Worm (Caenorhabditis elegans) whole organism, L4 larva: ENCODE measurements around the gene toc-1.

Experiments
- D1046.2 ChIP-seq: fragments of 200-800 bp; sonication (Bioruptor generic); IDR thresholded peaks from 2 replicates; pipeline ENCODE4 v1.3.6; 2022; ENCODE audit warnings: missing genetic modification characterization, missing compliant biosample characterization
- F10B5.3 ChIP-seq: sonication (generic microtip); optimal IDR thresholded peaks from 2 replicates; lab custom pipeline; 2016; ENCODE audit warnings: mild to moderate bottlenecking, missing genetic modification characterization, missing compliant biosample characterization
- F26F4.8 ChIP-seq: fragments of 200-800 bp; sonication (Bioruptor generic); conservative IDR thresholded peaks from 2 replicates; pipeline ENCODE4 v1.3.6; 2022; ENCODE audit warnings: missing genetic modification characterization, missing compliant biosample characterization
- F37D6.2 ChIP-seq: sonication (generic microtip); optimal IDR thresholded peaks from 2 replicates; lab custom pipeline; 2016; ENCODE audit warnings: mild to moderate bottlenecking, missing genetic modification characterization, missing compliant biosample characterization
- T26A8.4 ChIP-seq: fragments of 200-800 bp; sonication (Bioruptor generic); IDR thresholded peaks from 2 replicates; pipeline ENCODE4 v1.3.6; 2022; ENCODE audit warnings: missing genetic modification characterization, missing compliant biosample characterization
- Y48G9A.11 ChIP-seq: fragments of 200-800 bp; sonication (Bioruptor generic); IDR thresholded peaks from 2 replicates; pipeline ENCODE4 v1.3.6; 2022; ENCODE audit warnings: missing genetic modification reagents, missing genetic modification characterization, missing compliant biosample characterization
- Y75B8A.6 ChIP-seq: fragments of 200-800 bp; sonication (Bioruptor generic); IDR thresholded peaks from 2 replicates; pipeline ENCODE4 v1.3.6; 2022; ENCODE audit warnings: missing genetic modification reagents, missing genetic modification characterization, missing compliant biosample characterization
- ZK337.2 ChIP-seq: fragments of 200-800 bp; sonication (Bioruptor generic); IDR thresholded peaks from 2 replicates; pipeline ENCODE4 v1.3.6; 2022; ENCODE audit warnings: missing genetic modification reagents, missing genetic modification characterization, missing compliant biosample characterization
- ZK546.5 ChIP-seq, 2 experiments: sonication (generic microtip); optimal IDR thresholded peaks; 2 replicates each; lab custom pipeline; 2017; ENCODE audit warnings: missing biosample characterization in 2 of 2, missing genetic modification characterization in 2 of 2
- ama-1 ChIP-seq: fragments of 150-350 bp; optimal IDR thresholded peaks from 2 replicates; lab custom pipeline; 2014; ENCODE audit warnings: inconsistent platforms, mixed read lengths
- ceh-20 ChIP-seq: fragments of 200-800 bp; sonication (Bioruptor generic); IDR thresholded peaks from 2 replicates; pipeline ENCODE4 v1.3.6; 2022; ENCODE audit warnings: missing genetic modification reagents, missing genetic modification characterization, missing compliant biosample characterization
- ceh-82 ChIP-seq: sonication (generic microtip); optimal IDR thresholded peaks from 2 replicates; lab custom pipeline; 2017; ENCODE audit warnings: missing biosample characterization, missing genetic modification characterization
- ces-1 ChIP-seq: fragments of 150-350 bp; sonication (generic microtip); optimal IDR thresholded peaks from 4 replicates; lab custom pipeline; 2014; ENCODE audit warnings: missing biosample characterization, missing genetic modification reagents, missing genetic modification characterization
- cey-2 ChIP-seq: sonication (generic microtip); optimal IDR thresholded peaks from 3 replicates; lab custom pipeline; 2017; ENCODE audit warnings: missing genetic modification characterization, mild to moderate bottlenecking, missing compliant biosample characterization, antibody characterized with exemption, borderline replicate concordance; ENCODE audit not compliant: insufficient read depth
- ctbp-1 ChIP-seq: fragments of 200-800 bp; sonication (Bioruptor generic); IDR thresholded peaks from 2 replicates; pipeline ENCODE4 v1.3.6; 2022; ENCODE audit warnings: missing genetic modification reagents, missing genetic modification characterization, missing compliant biosample characterization
- daf-19 ChIP-seq: fragments of 200-800 bp; sonication (Bioruptor generic); conservative IDR thresholded peaks from 2 replicates; pipeline ENCODE4 v1.3.6; 2022; ENCODE audit warnings: missing genetic modification characterization, missing compliant biosample characterization
- daf-8 ChIP-seq: fragments of 200-800 bp; sonication (Bioruptor generic); IDR thresholded peaks from 2 replicates; pipeline ENCODE4 v1.3.6; 2022; ENCODE audit warnings: missing genetic modification characterization, missing compliant biosample characterization
- dmd-6 ChIP-seq: fragments of 200-800 bp; sonication (Bioruptor generic); IDR thresholded peaks from 2 replicates; pipeline ENCODE4 v1.3.6; 2022; ENCODE audit warnings: missing genetic modification reagents, missing genetic modification characterization, missing compliant biosample characterization
- dpl-1 ChIP-seq: fragments of 150-350 bp; optimal IDR thresholded peaks from 2 replicates; lab custom pipeline; 2014; ENCODE audit warnings: missing biosample characterization, missing genetic modification reagents, missing genetic modification characterization
- dve-1 ChIP-seq: sonication (generic microtip); optimal IDR thresholded peaks from 2 replicates; lab custom pipeline; 2017; ENCODE audit warnings: antibody characterized with exemption, mild to moderate bottlenecking, missing genetic modification characterization, missing compliant biosample characterization; ENCODE audit not compliant: insufficient read depth
- fkh-10 ChIP-seq: fragments of 150-350 bp; optimal IDR thresholded peaks from 2 replicates; lab custom pipeline; 2014; ENCODE audit warnings: missing biosample characterization, missing genetic modification reagents, missing genetic modification characterization
- hlh-11 ChIP-seq: fragments of 200-800 bp; sonication (Bioruptor generic); optimal IDR thresholded peaks from 2 replicates; lab custom pipeline; 2018; ENCODE audit warnings: mild to moderate bottlenecking, missing genetic modification characterization, missing compliant biosample characterization
- hlh-30 ChIP-seq: sonication (generic microtip); optimal IDR thresholded peaks from 2 replicates; lab custom pipeline; 2017; ENCODE audit warnings: antibody characterized with exemption, mild to moderate bottlenecking, missing genetic modification characterization, missing compliant biosample characterization; ENCODE audit not compliant: insufficient read depth
- hmg-1.1 ChIP-seq: fragments of 200-800 bp; sonication (Bioruptor generic); IDR thresholded peaks from 2 replicates; pipeline ENCODE4 v1.3.6; 2022; ENCODE audit warnings: missing genetic modification reagents, missing genetic modification characterization, missing compliant biosample characterization
- lin-29 ChIP-seq: fragments of 200-800 bp; sonication (Bioruptor generic); IDR thresholded peaks from 2 replicates; pipeline ENCODE4 v1.3.6; 2022; ENCODE audit warnings: missing genetic modification reagents, missing genetic modification characterization, missing compliant biosample characterization
- lin-38 ChIP-seq: fragments of 200-800 bp; sonication (Bioruptor generic); IDR thresholded peaks from 2 replicates; pipeline ENCODE4 v1.3.6; 2022; ENCODE audit warnings: missing genetic modification reagents, missing genetic modification characterization, missing compliant biosample characterization
- lin-39 ChIP-seq: fragments of 150-350 bp; optimal IDR thresholded peaks from 2 replicates; lab custom pipeline; 2014; ENCODE audit warnings: missing biosample characterization, missing genetic modification reagents, missing genetic modification characterization
- lir-3 ChIP-seq: sonication (generic microtip); optimal IDR thresholded peaks from 2 replicates; lab custom pipeline; 2016; ENCODE audit warnings: mild to moderate bottlenecking, missing genetic modification characterization, missing compliant biosample characterization
- mdl-1 ChIP-seq, 2 experiments: fragments of 150-350 bp in 1 of 2; sonication (generic microtip) in 1 of 2; optimal IDR thresholded peaks; 2 replicates each; lab custom pipeline; 2014 to 2017; ENCODE audit warnings: missing biosample characterization in 2 of 2, missing genetic modification characterization in 2 of 2
- mdt-29 ChIP-seq: fragments of 200-800 bp; sonication (Bioruptor generic); IDR thresholded peaks from 2 replicates; pipeline ENCODE4 v1.3.6; 2022; ENCODE audit warnings: missing genetic modification reagents, missing genetic modification characterization, missing compliant biosample characterization
- mep-1 ChIP-seq: fragments of 150-350 bp; sonication (generic microtip); optimal IDR thresholded peaks from 3 replicates; lab custom pipeline; 2014; ENCODE audit warnings: missing biosample characterization, missing genetic modification characterization
- mes-2 ChIP-seq: sonication (generic microtip); optimal IDR thresholded peaks from 2 replicates; lab custom pipeline; 2016; ENCODE audit warnings: missing genotype, mild to moderate bottlenecking, missing genetic modification characterization, missing compliant biosample characterization; ENCODE audit not compliant: poor library complexity, severe bottlenecking
- mxl-2 ChIP-seq: fragments of 200-800 bp; sonication (Bioruptor generic); conservative IDR thresholded peaks from 2 replicates; pipeline ENCODE4 v1.3.6; 2022; ENCODE audit warnings: missing genetic modification reagents, missing genetic modification characterization, missing compliant biosample characterization
- nhr-11 ChIP-seq: fragments of 150-350 bp; optimal IDR thresholded peaks from 2 replicates; lab custom pipeline; 2014; ENCODE audit warnings: missing biosample characterization, missing genetic modification characterization
- nhr-237 ChIP-seq: sonication (generic microtip); optimal IDR thresholded peaks from 2 replicates; lab custom pipeline; 2017; ENCODE audit warnings: missing biosample characterization, missing genetic modification characterization
- nhr-41 ChIP-seq: fragments of 200-800 bp; sonication (Bioruptor generic); IDR thresholded peaks from 2 replicates; pipeline ENCODE4 v1.3.6; 2022; ENCODE audit warnings: missing genetic modification reagents, missing genetic modification characterization, missing compliant biosample characterization
- nhr-48 ChIP-seq: sonication (generic microtip); optimal IDR thresholded peaks from 2 replicates; lab custom pipeline; 2016; ENCODE audit warnings: mild to moderate bottlenecking, missing genetic modification characterization, missing compliant biosample characterization
- nhr-6 ChIP-seq: fragments of 150-350 bp; optimal IDR thresholded peaks from 2 replicates; lab custom pipeline; 2014; ENCODE audit warnings: missing biosample characterization, missing genetic modification characterization
- nhr-76 ChIP-seq: fragments of 150-350 bp; optimal IDR thresholded peaks from 2 replicates; lab custom pipeline; 2014; ENCODE audit warnings: missing biosample characterization, missing genetic modification characterization
- php-3 ChIP-seq: fragments of 200-800 bp; sonication (Bioruptor generic); IDR thresholded peaks from 2 replicates; pipeline ENCODE4 v1.3.6; 2022; ENCODE audit warnings: missing genetic modification reagents, missing genetic modification characterization, missing compliant biosample characterization
- pqm-1 ChIP-seq: sonication (generic microtip); optimal IDR thresholded peaks from 2 replicates; lab custom pipeline; 2017; ENCODE audit warnings: missing biosample characterization, missing genetic modification characterization
- rbr-2 ChIP-seq: sonication (generic microtip); optimal IDR thresholded peaks from 2 replicates; lab custom pipeline; 2016; ENCODE audit warnings: missing genotype, missing genetic modification characterization, missing compliant biosample characterization
- saeg-2 ChIP-seq: fragments of 200-800 bp; sonication (Bioruptor generic); IDR thresholded peaks from 2 replicates; pipeline ENCODE4 v1.3.6; 2022; ENCODE audit warnings: missing genetic modification reagents, missing genetic modification characterization, missing compliant biosample characterization
- skn-1 ChIP-seq: fragments of 150-350 bp; optimal IDR thresholded peaks from 2 replicates; lab custom pipeline; 2014; ENCODE audit warnings: missing biosample characterization, missing genetic modification characterization
- spr-1 ChIP-seq: sonication (generic microtip); optimal IDR thresholded peaks from 2 replicates; lab custom pipeline; 2016; ENCODE audit warnings: mild to moderate bottlenecking, missing genetic modification characterization, missing compliant biosample characterization
- tag-97 ChIP-seq: fragments of 200-800 bp; sonication (Bioruptor generic); IDR thresholded peaks from 2 replicates; pipeline ENCODE4 v1.3.6; 2022; ENCODE audit warnings: missing genetic modification characterization, missing compliant biosample characterization
- unc-130 ChIP-seq: sonication (generic microtip); optimal IDR thresholded peaks from 2 replicates; lab custom pipeline; 2016; ENCODE audit warnings: missing genetic modification reagents, missing genetic modification characterization, missing compliant biosample characterization
- unc-62 ChIP-seq, 3 experiments: fragments of 150-350 bp in 1 of 3; sonication (generic microtip); optimal IDR thresholded peaks in 2 of 3; peaks in 1 of 3; 1 replicate in 1 of 3; 2 replicates in 2 of 3; lab custom pipeline; 2014 to 2017; ENCODE audit warnings: missing biosample characterization in 3 of 3, missing genetic modification characterization in 3 of 3, missing genetic modification reagents in 3 of 3, missing genotype in 1 of 3
- zfp-3 ChIP-seq: fragments of 200-800 bp; sonication (Bioruptor generic); conservative IDR thresholded peaks from 2 replicates; pipeline ENCODE4 v1.3.6; 2022; ENCODE audit warnings: missing genetic modification reagents, missing genetic modification characterization, missing compliant biosample characterization
- ztf-7 ChIP-seq: fragments of 150-350 bp; optimal IDR thresholded peaks from 2 replicates; lab custom pipeline; 2014; ENCODE audit warnings: missing biosample characterization, missing genetic modification characterization

The toc-1 gene

ce11 chrIII:5305725-5306124 is 30.7 kb downstream of the toc-1 start (continued):
- TF ChIP-seq ama-1 (no peak), nhr-41 (GFP tag; lab: Robert Waterston, UW) (peak; percentile 96), lin-39 (no peak), ceh-20 (peak; percentile 68; the same call in 1 of the 2 replicates), nhr-6 (no peak), Y48G9A.11 (GFP tag; lab: Robert Waterston, UW) (peak; percentile 90), unc-130 (GFP tag; lab: Kevin White, UChicago) (peak; percentile 79), T26A8.4 (GFP tag; lab: Robert Waterston, UW) (peak; percentile 91), lin-38 (GFP tag; lab: Robert Waterston, UW) (peak; percentile 86), dpl-1 (GFP tag; lab: Kevin White, UChicago) (peak; percentile 50), pqm-1 (tag; lab: Kevin White, UChicago) (no peak), ztf-7 (tag; lab: Kevin White, UChicago) (peak; percentile 63), php-3 (GFP tag; lab: Robert Waterston, UW) (peak; percentile 75), ceh-82 (tag; lab: Kevin White, UChicago) (no peak), fkh-10 (GFP tag; lab: Kevin White, UChicago) (peak; percentile 5), rbr-2 (tag; lab: Kevin White, UChicago) (peak; percentile 69), mes-2 (tag; lab: Kevin White, UChicago) (peak; percentile 81), hlh-11 (tag; lab: Kevin White, UChicago) (no peak), daf-8 (0 out of 2 replicates have a peak, but pooled peaks have one; percentile 65), nhr-11 (tag; lab: Kevin White, UChicago) (peak; percentile 20), ZK337.2 (peak; percentile 84), F37D6.2 (tag; lab: Kevin White, UChicago) (peak; percentile 18), dmd-6 (peak; percentile 66), saeg-2 (GFP tag; lab: Robert Waterston, UW) (0 out of 2 replicates have a peak, but pooled peaks have one; percentile 72), F10B5.3 (peak; percentile 59), mdl-1 (tag; optimal IDR thresholded peaks at IDR 0.05; lab: Kevin White, UChicago) (no peak), hlh-30 (peak; percentile 49), D1046.2 (GFP tag; lab: Robert Waterston, UW) (peak; percentile 91), nhr-76 (tag; lab: Kevin White, UChicago) (no peak), lir-3 (peak; percentile 81), nhr-237 (tag; lab: Kevin White, UChicago) (no peak), mep-1 (tag; lab: Kevin White, UChicago) (peak; percentile 61), zfp-3 (GFP tag; lab: Robert Waterston, UW) (0 out of 2 replicates have a peak, but pooled peaks have one; percentile 40), mdt-29 (GFP tag; lab: Robert Waterston, UW) (peak; percentile 44; the same call in 1 of the 2 replicates), lin-29 (0 out of 2 replicates have a peak, but pooled peaks have one; percentile 46), ZK546.5 (tag; optimal IDR thresholded peaks at IDR 0.05; lab: Kevin White, UChicago) (no peak), dve-1 (tag; lab: Kevin White, UChicago) (peak; percentile 29), hmg-1.1 (peak; percentile 92), Y75B8A.6 (GFP tag; lab: Robert Waterston, UW) (peak; percentile 83; the same call in 1 of the 2 replicates), spr-1 (tag; lab: Kevin White, UChicago) (peak; percentile 69), mxl-2 (GFP tag; lab: Robert Waterston, UW) (peak; percentile 86), unc-62 (GFP tag; optimal IDR thresholded peaks at IDR 0.05 in 1 of 2; lab: Kevin White, UChicago) (no peak), unc-62 (tag; optimal IDR thresholded peaks at IDR 0.05; lab: Kevin White, UChicago) (no peak), skn-1 (no peak), F26F4.8 (GFP tag; lab: Robert Waterston, UW) (peak; percentile 98), ctbp-1 (GFP tag; lab: Robert Waterston, UW) (peak; percentile 95), ces-1 (no peak), cey-2 (tag; lab: Kevin White, UChicago) (no peak), daf-19 (GFP tag; lab: Robert Waterston, UW) (peak; percentile 93), tag-97 (GFP tag; lab: Robert Waterston, UW) (no peak), nhr-48 (tag; lab: Kevin White, UChicago) (no peak)
